Fruit fly (Drosophila melanogaster): ENCODE results near the gene CG15545.

Gene CG15545

DNA sequence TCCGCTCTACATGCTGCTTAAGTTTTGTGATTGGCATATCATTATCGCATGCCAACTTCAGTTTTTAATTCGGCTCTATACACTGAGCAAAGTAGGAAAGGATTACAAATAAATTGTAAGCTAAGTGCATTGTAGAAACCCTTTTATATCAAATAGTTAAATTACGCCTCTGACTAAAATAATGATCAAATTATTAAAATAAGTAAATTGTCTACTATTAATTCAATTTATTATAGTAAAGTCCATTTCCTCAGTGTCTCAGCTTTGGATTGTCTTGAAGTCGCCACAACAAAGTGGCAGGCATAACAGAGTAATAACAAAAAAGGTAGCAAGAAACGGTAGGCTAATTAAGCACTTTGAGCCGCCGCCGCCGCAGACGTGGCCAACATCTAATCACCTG lies 9.7 kb downstream of the CG15545 start (continued):
- TF ChIP-seq yki (optimal IDR thresholded peaks at IDR 0.05): no peak
- TF ChIP-seq so (GFP tag; IDR thresholded peaks at IDR 0.05): no peak
- TF ChIP-seq CG33557 (GFP tag; optimal IDR thresholded peaks at IDR 0.05): no peak
- TF ChIP-seq CG30020 (tag; optimal IDR thresholded peaks at IDR 0.05): no peak
- TF ChIP-seq Dek (tag; optimal IDR thresholded peaks at IDR 0.05): peak; percentile 3
- no peak for TF ChIP-seq CG9797 (GFP tag; optimal IDR thresholded peaks at IDR 0.05)
- no peak for TF ChIP-seq zfh1 (GFP tag; IDR thresholded peaks at IDR 0.05)
- TF ChIP-seq CG5953 (GFP tag; IDR thresholded peaks at IDR 0.05): no peak
- 0 out of 3 replicates have a peak, but pooled peaks have one; percentile 20 for TF ChIP-seq CG11456 (GFP tag; IDR thresholded peaks at IDR 0.05)
- TF ChIP-seq HLH3B (GFP tag; IDR thresholded peaks at IDR 0.05): no peak
- TF ChIP-seq CG14014 (GFP tag; IDR thresholded peaks at IDR 0.05): peak; percentile 30; the same call in 1 of the 2 replicates
- no peak for TF ChIP-seq ara (GFP tag; IDR thresholded peaks at IDR 0.05)
- TF ChIP-seq CG4360 (GFP tag; IDR thresholded peaks at IDR 0.05): no peak
- no peak for TF ChIP-seq CG8765 (GFP tag; IDR thresholded peaks at IDR 0.05)
- TF ChIP-seq MESR4 (GFP tag; optimal IDR thresholded peaks at IDR 0.05): no peak
- no peak for TF ChIP-seq tio (GFP tag; optimal IDR thresholded peaks at IDR 0.05)
- no peak for TF ChIP-seq sc (optimal IDR thresholded peaks at IDR 0.05)
- TF ChIP-seq sc (GFP tag; optimal IDR thresholded peaks at IDR 0.05): no peak
- TF ChIP-seq Meics (GFP tag; optimal IDR thresholded peaks at IDR 0.05): no peak
- TF ChIP-seq hth (optimal IDR thresholded peaks at IDR 0.05): no peak
- TF ChIP-seq GATAe (GFP tag; conservative IDR thresholded peaks at IDR 0.05): no peak
- TF ChIP-seq CG17568 (GFP tag; optimal IDR thresholded peaks at IDR 0.05): no peak
- no peak for TF ChIP-seq CG4820 (GFP tag; optimal IDR thresholded peaks at IDR 0.05)
- TF ChIP-seq Sox100B (GFP tag; optimal IDR thresholded peaks at IDR 0.05): no peak
- no peak for TF ChIP-seq ttk (GFP tag; IDR thresholded peaks at IDR 0.05)
- no peak for TF ChIP-seq knrl (GFP tag; IDR thresholded peaks at IDR 0.05; ENCODE audit: partially characterized antibody)
- peak; percentile 44 for TF ChIP-seq CG15269 (tag; optimal IDR thresholded peaks at IDR 0.05)
- TF ChIP-seq br (optimal IDR thresholded peaks at IDR 0.05): no peak
- no peak for TF ChIP-seq org-1 (GFP tag; optimal IDR thresholded peaks at IDR 0.05)
- no peak for TF ChIP-seq CG4404 (GFP tag; IDR thresholded peaks at IDR 0.05)
- peak; percentile 15; the same call in 1 of the 2 replicates for TF ChIP-seq CG10366 (GFP tag; IDR thresholded peaks at IDR 0.05)
- no peak for TF ChIP-seq CG2129 (GFP tag; IDR thresholded peaks at IDR 0.05; ENCODE audit: partially characterized antibody)
- TF ChIP-seq HLHmδ (GFP tag; optimal IDR thresholded peaks at IDR 0.05): no peak
- 0 out of 3 replicates have a peak, but pooled peaks have one; percentile 13 for TF ChIP-seq Mrtf (GFP tag; IDR thresholded peaks at IDR 0.05)
- no peak for TF ChIP-seq CG13775 (GFP tag; optimal IDR thresholded peaks at IDR 0.05)
- TF ChIP-seq Hr51 (GFP tag; optimal IDR thresholded peaks at IDR 0.05): peak in 1 of 2 experiments; percentile 24
- TF ChIP-seq CG10979 (tag; optimal IDR thresholded peaks at IDR 0.05): no peak
- TF ChIP-seq CG6689 (GFP tag; IDR thresholded peaks at IDR 0.05): no peak
- peak; percentile 12 for TF ChIP-seq Xbp1 (GFP tag; optimal IDR thresholded peaks at IDR 0.05)
- no peak for TF ChIP-seq Opbp (GFP tag; IDR thresholded peaks at IDR 0.05; ENCODE audit: partially characterized antibody)
- no peak for TF ChIP-seq ind (GFP tag; optimal IDR thresholded peaks at IDR 0.05)
- peak; percentile 24 for TF ChIP-seq Sox102F (GFP tag; optimal IDR thresholded peaks at IDR 0.05)
- TF ChIP-seq CG17829 (tag; optimal IDR thresholded peaks at IDR 0.05): no peak
- TF ChIP-seq Hr39 (optimal IDR thresholded peaks at IDR 0.05): no peak
- TF ChIP-seq Vsx1 (GFP tag; optimal IDR thresholded peaks at IDR 0.05): peak; percentile 23
- no peak for TF ChIP-seq Dip3 (GFP tag; optimal IDR thresholded peaks at IDR 0.05)
- no peak for TF ChIP-seq CG6765 (GFP tag; optimal IDR thresholded peaks at IDR 0.05)
- TF ChIP-seq pros (GFP tag; optimal IDR thresholded peaks at IDR 0.05): no peak
- no peak for TF ChIP-seq CG15073 (GFP tag; optimal IDR thresholded peaks at IDR 0.05)
- TF ChIP-seq stwl (tag; optimal IDR thresholded peaks at IDR 0.05): no peak
- TF ChIP-seq bsh (GFP tag; optimal IDR thresholded peaks at IDR 0.05): peak in 1 of 2 experiments; percentile 6
- no peak for TF ChIP-seq CG3163 (GFP tag; optimal IDR thresholded peaks at IDR 0.05)
- no peak for TF ChIP-seq CG9727 (GFP tag; optimal IDR thresholded peaks at IDR 0.05)
